Fruit fly (Drosophila melanogaster) whole organism, adult: ENCODE results near the gene mri.

Experiments used
- CG11617 ChIP-seq: fragments of 200-800 bp; sonication (Bioruptor generic); optimal IDR thresholded peaks from 2 replicates; lab custom pipeline; 2017; ENCODE audit warnings: mild to moderate bottlenecking, missing biosample characterization, missing genetic modification reagents, missing genetic modification characterization
- CG12768 ChIP-seq: fragments of 200-800 bp; sonication (Bioruptor generic); optimal IDR thresholded peaks from 2 replicates; lab custom pipeline; 2017; ENCODE audit warnings: missing biosample characterization, missing genetic modification characterization, mild to moderate bottlenecking, moderate library complexity, missing genetic modification reagents
- CG14711 ChIP-seq: fragments of 200-800 bp; sonication (Bioruptor generic); optimal IDR thresholded peaks from 2 replicates; lab custom pipeline; 2018; ENCODE audit warnings: missing biosample characterization, mild to moderate bottlenecking, missing genetic modification characterization, moderate library complexity
- CG1620 ChIP-seq: fragments of 200-800 bp; sonication (Bioruptor generic); optimal IDR thresholded peaks from 2 replicates; lab custom pipeline; 2016; ENCODE audit warnings: missing biosample characterization, missing genetic modification characterization
- CG33017 ChIP-seq: fragments of 200-800 bp; sonication (Bioruptor generic); optimal IDR thresholded peaks from 2 replicates; lab custom pipeline; 2018; ENCODE audit warnings: missing biosample characterization, mild to moderate bottlenecking, missing genetic modification characterization, moderate library complexity
- CG5204 ChIP-seq: fragments of 200-800 bp; sonication (Bioruptor generic); optimal IDR thresholded peaks from 2 replicates; lab custom pipeline; 2016; ENCODE audit warnings: missing biosample characterization, missing genetic modification characterization
- CG7045 ChIP-seq: fragments of 200-800 bp; sonication (Bioruptor generic); optimal IDR thresholded peaks from 2 replicates; lab custom pipeline; 2017; ENCODE audit warnings: missing biosample characterization, mild to moderate bottlenecking, missing genetic modification characterization
- CG7101 ChIP-seq: fragments of 200-800 bp; sonication (Bioruptor generic); optimal IDR thresholded peaks from 2 replicates; lab custom pipeline; 2018; ENCODE audit warnings: missing biosample characterization, mild to moderate bottlenecking, missing genetic modification characterization, moderate library complexity
- Clk ChIP-seq: fragments of 200-800 bp; sonication (Bioruptor generic); optimal IDR thresholded peaks from 2 replicates; lab custom pipeline; 2017; ENCODE audit warnings: missing biosample characterization, missing genetic modification characterization
- Crg-1 ChIP-seq: fragments of 200-800 bp; sonication (Bioruptor generic); optimal IDR thresholded peaks from 2 replicates; lab custom pipeline; 2016; ENCODE audit warnings: missing biosample characterization, missing genetic modification characterization
- Hr96 ChIP-seq: fragments of 200-800 bp; sonication (Bioruptor generic); optimal IDR thresholded peaks from 2 replicates; lab custom pipeline; 2016; ENCODE audit warnings: missing biosample characterization, missing genetic modification characterization
- Mnt ChIP-seq: fragments of 200-800 bp; sonication (Bioruptor generic); optimal IDR thresholded peaks from 2 replicates; lab custom pipeline; 2016; ENCODE audit warnings: missing biosample characterization, mild to moderate bottlenecking, missing genetic modification characterization
- bab1 ChIP-seq: fragments of 200-800 bp; sonication (Bioruptor generic); optimal IDR thresholded peaks from 3 replicates; lab custom pipeline; 2019; ENCODE audit warnings: missing biosample characterization, mild to moderate bottlenecking, missing genetic modification characterization, moderate library complexity
- cic ChIP-seq: fragments of 200-800 bp; sonication (Bioruptor generic); optimal IDR thresholded peaks from 2 replicates; lab custom pipeline; 2017; ENCODE audit warnings: missing biosample characterization, mild to moderate bottlenecking, missing genetic modification characterization, moderate library complexity
- cnc ChIP-seq, 2 experiments: fragments of >200 bp; optimal IDR thresholded peaks; 2 replicates each; lab custom pipeline; 2017
- kay ChIP-seq: fragments of 200-800 bp; sonication (Bioruptor generic); peaks from one replicate; lab custom pipeline; 2016; ENCODE audit warnings: missing biosample characterization, missing genetic modification characterization, borderline replicate concordance
- ovo ChIP-seq: fragments of 200-800 bp; sonication (Bioruptor generic); optimal IDR thresholded peaks from 2 replicates; lab custom pipeline; 2016; ENCODE audit warnings: missing biosample characterization, missing genetic modification characterization
- pad ChIP-seq: fragments of 200-800 bp; sonication (Bioruptor generic); optimal IDR thresholded peaks from 3 replicates; lab custom pipeline; 2017; ENCODE audit warnings: missing biosample characterization, missing genetic modification characterization, mild to moderate bottlenecking, moderate library complexity, missing genetic modification reagents
- tj ChIP-seq: fragments of 200-800 bp; sonication (Bioruptor generic); optimal IDR thresholded peaks from 3 replicates; lab custom pipeline; 2017; ENCODE audit warnings: missing biosample characterization, mild to moderate bottlenecking, missing genetic modification characterization, moderate library complexity
- toe ChIP-seq: fragments of 200-800 bp; sonication (Bioruptor generic); optimal IDR thresholded peaks from 2 replicates; lab custom pipeline; 2016; ENCODE audit warnings: missing biosample characterization, missing genetic modification characterization

mri gene

DNA sequence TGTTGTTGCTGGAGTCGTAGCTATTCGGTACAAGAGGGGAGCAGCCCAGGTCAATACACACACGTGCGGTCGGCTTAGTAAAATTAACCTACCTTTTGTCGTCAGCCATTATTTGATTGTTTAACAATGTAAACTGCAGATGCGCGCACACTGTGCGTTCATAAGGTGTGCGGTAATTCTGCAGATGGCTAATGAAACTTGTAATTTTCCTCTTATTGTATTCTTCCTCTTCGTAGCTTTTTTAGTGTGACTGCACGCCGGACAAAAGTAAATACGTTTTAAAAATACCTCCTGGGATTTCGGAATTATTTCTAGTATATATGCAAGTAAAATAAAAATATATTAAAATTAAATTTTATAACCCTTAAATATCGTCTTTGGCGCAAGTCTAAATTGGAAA lies 11.2 kb downstream of the mri start, which contains the start of gene Prp4k:
Gene Prp4k, minus strand, starts transcription at position 258 of the 400 bp plus-strand sequence.
- TF ChIP-seq toe (no peak), cnc (optimal IDR thresholded peaks at IDR 0.05; lab: Kevin White, UChicago) (no peak), Crg-1 (GFP tag; lab: Kevin White, UChicago) (no peak), bab1 (GFP tag; lab: Kevin White, UChicago) (peak; percentile 36), CG7101 (tag; lab: Kevin White, UChicago) (no peak), kay (GFP tag; lab: Kevin White, UChicago) (no peak), Mnt (GFP tag; lab: Kevin White, UChicago) (peak; percentile 82), ovo (GFP tag; lab: Kevin White, UChicago) (no peak), CG33017 (tag; lab: Kevin White, UChicago) (no peak), Clk (no peak), Hr96 (no peak), CG1620 (GFP tag; lab: Kevin White, UChicago) (no peak)

DNA sequence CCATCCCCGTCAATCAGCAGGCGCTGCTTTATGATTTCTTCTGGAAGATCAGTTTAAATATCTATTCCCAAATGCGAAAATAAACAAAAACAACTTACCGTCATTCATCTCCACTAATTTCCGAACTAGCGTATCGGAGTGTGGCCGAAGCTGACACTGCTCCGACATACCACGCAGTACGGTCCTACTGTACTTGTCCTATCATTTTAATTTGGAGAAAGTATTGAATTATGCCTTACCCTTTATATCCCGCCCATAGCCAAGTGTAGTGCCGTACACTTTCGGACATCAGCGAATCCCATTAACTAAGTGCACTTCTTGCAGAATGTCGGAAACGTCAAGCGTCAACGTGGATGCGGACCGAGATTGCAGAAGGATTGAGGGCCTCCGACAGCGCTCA lies 12.5 kb downstream of the mri start, which contains the start of the genes thoc7 and Dis3l2:
Gene thoc7, minus strand, starts transcription at position 168 of the 400 bp plus-strand sequence.
Gene Dis3l2, plus strand, starts transcription at position 190 of the 400 bp plus-strand sequence.
- no peak for TF ChIP-seq CG33017 (tag; lab: Kevin White, UChicago)
- no peak for TF ChIP-seq CG1620 (GFP tag; lab: Kevin White, UChicago)
- peak; percentile 3 for TF ChIP-seq Mnt (GFP tag; lab: Kevin White, UChicago)
- no peak for TF ChIP-seq cnc (optimal IDR thresholded peaks at IDR 0.05; lab: Kevin White, UChicago)
- no peak for TF ChIP-seq CG11617 (GFP tag; lab: Kevin White, UChicago)
- TF ChIP-seq Crg-1 (GFP tag; lab: Kevin White, UChicago): no peak
- no peak for TF ChIP-seq CG14711
- TF ChIP-seq Hr96: no peak
- no peak for TF ChIP-seq pad (GFP tag; lab: Kevin White, UChicago)

DNA sequence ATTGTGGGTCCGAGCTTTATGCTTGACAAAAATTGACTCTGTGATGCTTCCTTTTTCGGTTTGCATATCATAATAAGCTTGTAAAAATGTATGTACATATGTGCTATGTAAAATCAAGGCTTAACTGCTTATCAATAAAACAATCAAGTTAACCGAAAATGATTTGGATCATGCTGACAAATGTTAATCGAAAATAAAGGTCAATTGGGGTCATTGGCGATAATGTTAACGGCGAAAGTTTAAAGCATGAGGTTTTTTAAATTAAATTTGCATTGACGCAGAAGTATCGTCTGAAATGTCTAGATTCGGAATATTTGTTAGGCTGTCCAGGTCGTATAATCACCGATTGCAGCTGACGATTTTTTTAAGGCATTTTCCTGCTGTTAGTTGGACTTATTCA lies 16.4 kb downstream of the mri start, which contains the start of gene Kaz1-ORFB:
Gene Kaz1-ORFB, plus strand, starts transcription at position 301 of the 400 bp plus-strand sequence.
- TF ChIP-seq kay (GFP tag; lab: Kevin White, UChicago): no peak
- no peak for TF ChIP-seq CG11617 (GFP tag; lab: Kevin White, UChicago)
- TF ChIP-seq Hr96: no peak
- TF ChIP-seq CG7045: no peak
- TF ChIP-seq cnc (optimal IDR thresholded peaks at IDR 0.05; lab: Kevin White, UChicago): no peak
- TF ChIP-seq ovo (GFP tag; lab: Kevin White, UChicago): no peak
- no peak for TF ChIP-seq CG7101 (tag; lab: Kevin White, UChicago)
- TF ChIP-seq CG12768 (GFP tag; lab: Kevin White, UChicago): no peak
- TF ChIP-seq CG5204 (GFP tag; lab: Kevin White, UChicago): no peak
- no peak for TF ChIP-seq cic (GFP tag; lab: Kevin White, UChicago)
- TF ChIP-seq pad (GFP tag; lab: Kevin White, UChicago): no peak
- no peak for TF ChIP-seq Mnt (GFP tag; lab: Kevin White, UChicago)
- no peak for TF ChIP-seq Crg-1 (GFP tag; lab: Kevin White, UChicago)
- TF ChIP-seq bab1 (GFP tag; lab: Kevin White, UChicago): no peak

DNA sequence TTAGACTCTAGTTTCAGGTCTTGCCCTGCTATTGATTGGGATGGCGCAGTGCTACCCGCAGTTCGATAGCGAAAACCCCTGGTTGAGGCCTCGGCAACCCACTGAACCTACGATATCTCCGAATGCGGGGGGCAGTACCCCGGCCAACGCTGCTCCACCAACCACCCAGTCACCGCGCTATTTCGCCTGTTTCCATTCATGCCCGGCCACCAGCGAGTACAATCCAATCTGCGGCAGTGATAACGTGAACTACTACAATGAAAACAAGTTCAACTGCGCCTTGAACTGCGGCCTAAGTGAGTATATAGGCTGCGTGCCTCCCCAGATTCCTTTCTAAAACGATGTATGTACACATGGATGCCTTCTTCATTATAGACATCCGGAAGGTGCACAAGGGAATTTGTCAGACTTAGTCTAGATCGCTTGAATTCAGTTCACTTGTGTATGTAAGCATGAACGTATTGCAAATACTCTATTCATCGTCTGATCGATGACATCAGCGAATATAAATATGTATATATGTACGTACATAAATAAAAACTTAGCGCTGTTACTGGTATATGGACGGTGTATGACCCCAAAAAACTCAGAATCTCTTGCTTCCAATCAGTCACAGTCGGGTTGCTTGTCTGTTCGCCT lies 17.6 kb downstream of the mri start, which contains the start of gene CG13877:
Gene CG13877, plus strand, starts transcription at position 589 of the 639 bp plus-strand sequence.
- TF ChIP-seq CG33017 (tag; lab: Kevin White, UChicago) (no peak), cic (GFP tag; lab: Kevin White, UChicago) (peak; percentile 88)

DNA sequence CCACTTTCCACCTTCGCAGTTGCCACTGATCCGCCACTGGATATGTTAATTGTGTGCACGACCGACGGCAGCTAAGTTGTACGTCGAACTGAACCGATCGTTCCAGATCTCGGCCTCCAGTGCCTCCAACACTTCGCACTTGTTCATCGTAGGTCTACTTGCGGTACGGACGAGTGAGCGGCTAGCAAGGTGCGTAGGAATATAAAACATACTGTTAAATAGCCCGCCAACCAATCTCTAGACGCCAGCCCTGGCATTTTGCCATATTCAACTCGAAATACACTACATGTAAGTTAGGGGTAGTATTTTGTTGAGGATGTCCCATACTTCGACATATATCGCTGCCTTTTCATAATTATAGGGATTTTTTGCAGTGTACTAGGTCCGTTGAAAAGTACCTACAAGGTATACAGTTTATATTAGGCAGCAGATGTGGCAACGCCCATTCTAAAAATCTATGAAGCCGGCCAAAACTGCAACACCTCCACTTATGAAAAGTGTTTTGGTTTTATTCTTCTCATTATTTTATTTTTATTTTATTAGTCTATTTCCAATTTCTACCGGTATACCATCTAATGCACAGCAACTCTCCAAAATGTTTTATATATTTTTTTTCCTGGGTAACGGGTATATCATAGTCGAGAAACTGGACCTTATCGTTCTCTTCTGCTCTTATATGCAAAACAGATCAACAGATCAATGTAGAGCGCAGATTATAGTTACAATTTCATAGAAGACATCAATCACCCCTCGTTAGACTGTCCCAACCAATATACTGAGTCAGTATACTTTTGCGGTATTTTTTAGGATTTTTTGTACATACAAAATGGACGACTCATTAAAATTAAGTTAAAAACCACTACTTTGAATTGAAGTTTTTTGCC lies 23.3 kb downstream of the mri start, which contains the start of the genes pyx and CG33229:
Gene pyx, minus strand, starts transcription at position 51 of the 884 bp plus-strand sequence.
Gene CG33229, plus strand, starts transcription at position 834 of the 884 bp plus-strand sequence.
- TF ChIP-seq Hr96 (peak; percentile 84), CG7101 (tag; lab: Kevin White, UChicago) (peak; percentile 74), Crg-1 (GFP tag; lab: Kevin White, UChicago) (peak; percentile 73), bab1 (GFP tag; lab: Kevin White, UChicago) (peak; percentile 72), CG33017 (tag; lab: Kevin White, UChicago) (peak; percentile 63), Clk (peak; percentile 40), CG1620 (GFP tag; lab: Kevin White, UChicago) (peak; percentile 75), CG11617 (GFP tag; lab: Kevin White, UChicago) (peak; percentile 79), toe (peak; percentile 91), CG7045 (peak; percentile 80), cic (GFP tag; lab: Kevin White, UChicago) (no peak), CG14711 (peak; percentile 18), ovo (GFP tag; lab: Kevin White, UChicago) (peak; percentile 79), kay (GFP tag; lab: Kevin White, UChicago) (no peak), CG5204 (GFP tag; lab: Kevin White, UChicago) (no peak), tj (GFP tag; lab: Kevin White, UChicago) (peak; percentile 58), pad (GFP tag; lab: Kevin White, UChicago) (peak; percentile 64), CG12768 (GFP tag; lab: Kevin White, UChicago) (peak; percentile 86), cnc (optimal IDR thresholded peaks at IDR 0.05; lab: Kevin White, UChicago) (no peak), Mnt (GFP tag; lab: Kevin White, UChicago) (peak; percentile 52)
